Fruit fly (Drosophila melanogaster) whole organism, pupa: Measurements from ENCODE around the gene Os-C.

Experiments
- CG10348 ChIP-seq: fragments of 200-800 bp; sonication (Bioruptor generic); IDR thresholded peaks from 2 replicates; pipeline ENCODE4 v1.3.6; 2022; ENCODE audit warnings: missing biosample characterization, missing genetic modification characterization
- CG12605 ChIP-seq: fragments of 200-800 bp; sonication (Bioruptor generic); IDR thresholded peaks from 2 replicates; pipeline ENCODE4 v1.3.6; 2022; ENCODE audit warnings: missing biosample characterization, missing genetic modification characterization
- CG14655 ChIP-seq: fragments of 200-800 bp; sonication (Bioruptor generic); optimal IDR thresholded peaks from 3 replicates; lab custom pipeline; 2017; ENCODE audit warnings: mild to moderate bottlenecking, missing biosample characterization, missing genetic modification reagents, missing genetic modification characterization
- CG15710 ChIP-seq: fragments of 200-800 bp; sonication (Bioruptor generic); optimal IDR thresholded peaks from 2 replicates; lab custom pipeline; 2018; ENCODE audit warnings: missing biosample characterization, mild to moderate bottlenecking, missing genetic modification characterization, moderate library complexity
- CG4496 ChIP-seq: fragments of 200-800 bp; sonication (Bioruptor generic); IDR thresholded peaks from 3 replicates; pipeline ENCODE4 v1.3.6; 2022; ENCODE audit warnings: missing biosample characterization, missing genetic modification characterization
- CG8159 ChIP-seq: fragments of 200-800 bp; sonication (Bioruptor generic); optimal IDR thresholded peaks from 3 replicates; lab custom pipeline; 2018; ENCODE audit warnings: missing biosample characterization, mild to moderate bottlenecking, missing genetic modification characterization, moderate library complexity
- CG8301 ChIP-seq: fragments of 200-800 bp; sonication (Bioruptor generic); optimal IDR thresholded peaks from 2 replicates; lab custom pipeline; 2018; ENCODE audit warnings: missing biosample characterization, mild to moderate bottlenecking, missing genetic modification characterization
- CG9948 ChIP-seq: fragments of 200-800 bp; sonication (Bioruptor generic); optimal IDR thresholded peaks from 2 replicates; lab custom pipeline; 2018; ENCODE audit warnings: missing biosample characterization, mild to moderate bottlenecking, missing genetic modification characterization, moderate library complexity
- EcR ChIP-seq: fragments of 200-800 bp; sonication (Bioruptor generic); optimal IDR thresholded peaks from 3 replicates; lab custom pipeline; 2019; ENCODE audit warnings: missing biosample characterization, missing genetic modification characterization, mild to moderate bottlenecking, moderate library complexity, missing genetic modification reagents
- Ets98B ChIP-seq: fragments of 200-800 bp; sonication (Bioruptor generic); IDR thresholded peaks from 2 replicates; pipeline ENCODE4 v1.3.6; 2022; ENCODE audit warnings: missing biosample characterization, missing genetic modification characterization
- Pif1B ChIP-seq: fragments of 200-800 bp; sonication (Bioruptor generic); optimal IDR thresholded peaks from 3 replicates; lab custom pipeline; 2016; ENCODE audit warnings: missing biosample characterization, missing genetic modification characterization
- Snoo ChIP-seq: fragments of 200-800 bp; sonication (Bioruptor generic); optimal IDR thresholded peaks from 3 replicates; lab custom pipeline; 2017; ENCODE audit warnings: missing biosample characterization, mild to moderate bottlenecking, missing genetic modification characterization, inconsistent platforms
- gl ChIP-seq: fragments of 200-800 bp; sonication (Bioruptor generic); optimal IDR thresholded peaks from 2 replicates; lab custom pipeline; 2018; ENCODE audit warnings: missing biosample characterization, mild to moderate bottlenecking, missing genetic modification characterization
- rn ChIP-seq: fragments of 200-800 bp; sonication (Bioruptor generic); IDR thresholded peaks from 2 replicates; pipeline ENCODE4 v1.3.6; 2022; ENCODE audit warnings: missing biosample characterization, missing genetic modification characterization

DNA sequence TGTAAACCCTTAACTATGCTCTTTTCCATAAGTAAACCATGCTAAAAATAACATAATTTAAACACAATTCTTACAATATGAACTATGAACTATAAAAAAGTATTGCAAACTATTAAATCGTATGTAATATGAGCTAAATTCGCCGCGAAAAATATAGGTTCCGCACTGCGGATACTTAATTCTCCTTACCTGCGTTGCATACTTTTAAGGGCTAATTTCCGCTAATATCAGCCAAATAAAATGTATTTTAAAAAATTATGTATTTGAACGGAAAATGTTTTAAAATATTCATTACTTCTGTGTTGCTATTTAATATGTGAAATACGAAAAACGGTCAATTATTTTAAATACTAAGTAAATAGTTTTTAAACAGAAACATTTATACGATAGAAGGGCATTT, 11.4 kb upstream of the Os-C start, which contains the start of gene dsx:
- no peak for TF ChIP-seq Pif1B (GFP tag; lab: Kevin White, UChicago)
- TF ChIP-seq EcR: no peak
- TF ChIP-seq CG14655 (GFP tag; lab: Kevin White, UChicago): peak; percentile 59
- TF ChIP-seq Ets98B (GFP tag; lab: Robert Waterston, UW): no peak
- no peak for TF ChIP-seq Snoo
- TF ChIP-seq CG4496: no peak
- no peak for TF ChIP-seq CG8301 (tag; lab: Kevin White, UChicago)
- no peak for TF ChIP-seq CG12605
- TF ChIP-seq gl: no peak
- TF ChIP-seq CG10348: no peak
- TF ChIP-seq CG9948 (tag; lab: Kevin White, UChicago): no peak
- peak; percentile 26 for TF ChIP-seq CG15710 (tag; lab: Kevin White, UChicago)
- TF ChIP-seq rn (GFP tag; lab: Robert Waterston, UW): no peak
- TF ChIP-seq CG8159 (tag; lab: Kevin White, UChicago): peak; percentile 37
